Worm (Caenorhabditis elegans) whole organism, late embryonic: Measurements from ENCODE around the gene elp-1.
A peak's percentile ranks its signal among the peaks of the same experiment; 100 is the strongest.

Experiments used
- F13H6.1 ChIP-seq: sonication (generic microtip); optimal IDR thresholded peaks from 2 replicates; lab custom pipeline; 2016; ENCODE audit warnings: missing genetic modification characterization, missing compliant biosample characterization
- K02D7.2 ChIP-seq: sonication (generic microtip); optimal IDR thresholded peaks from 2 replicates; lab custom pipeline; 2017; ENCODE audit warnings: mild to moderate bottlenecking, missing genetic modification characterization, missing compliant biosample characterization
- K09A11.1 ChIP-seq: sonication (generic microtip); optimal IDR thresholded peaks from 2 replicates; lab custom pipeline; 2017; ENCODE audit warnings: antibody characterized with exemption, mild to moderate bottlenecking, missing genetic modification characterization, missing compliant biosample characterization; ENCODE audit not compliant: insufficient read depth
- Y22D7AL.16 ChIP-seq: sonication (generic microtip); optimal IDR thresholded peaks from 2 replicates; lab custom pipeline; 2016; ENCODE audit warnings: missing genetic modification characterization, missing compliant biosample characterization
- ahr-1 ChIP-seq: sonication (generic microtip); optimal IDR thresholded peaks from 2 replicates; lab custom pipeline; 2016; ENCODE audit warnings: missing genetic modification characterization, missing compliant biosample characterization
- ama-1 ChIP-seq: fragments of 150-350 bp; optimal IDR thresholded peaks from 2 replicates; lab custom pipeline; 2014
- ceh-18 ChIP-seq: sonication (generic microtip); optimal IDR thresholded peaks from 2 replicates; lab custom pipeline; 2016; ENCODE audit warnings: missing genetic modification characterization, missing compliant biosample characterization
- ceh-2 ChIP-seq: sonication (generic microtip); optimal IDR thresholded peaks from 2 replicates; lab custom pipeline; 2016; ENCODE audit warnings: missing genotype, missing genetic modification characterization, missing compliant biosample characterization
- ceh-22 ChIP-seq: sonication (generic microtip); optimal IDR thresholded peaks from 2 replicates; lab custom pipeline; 2017; ENCODE audit warnings: missing biosample characterization, missing genetic modification characterization
- ceh-30 ChIP-seq: fragments of 150-350 bp; optimal IDR thresholded peaks from 2 replicates; lab custom pipeline; 2014; ENCODE audit warnings: missing biosample characterization, missing genetic modification characterization
- ceh-45 ChIP-seq: fragments of 200-800 bp; sonication (Bioruptor generic); IDR thresholded peaks from 2 replicates; pipeline ENCODE4 v1.3.6; 2022; ENCODE audit warnings: missing genetic modification reagents, missing genetic modification characterization, missing compliant biosample characterization
- ceh-6 ChIP-seq: fragments of 200-800 bp; sonication (Bioruptor generic); optimal IDR thresholded peaks from 2 replicates; lab custom pipeline; 2018; ENCODE audit warnings: mild to moderate bottlenecking, missing genetic modification characterization, missing compliant biosample characterization
- ceh-9 ChIP-seq: sonication (generic microtip); optimal IDR thresholded peaks from 2 replicates; lab custom pipeline; 2016; ENCODE audit warnings: mild to moderate bottlenecking, missing genetic modification characterization, inconsistent platforms, missing compliant biosample characterization
- che-1 ChIP-seq: sonication (generic microtip); optimal IDR thresholded peaks from 2 replicates; lab custom pipeline; 2016; ENCODE audit warnings: mild to moderate bottlenecking, missing genetic modification characterization, missing compliant biosample characterization
- dmd-4 ChIP-seq: sonication (generic microtip); optimal IDR thresholded peaks from 2 replicates; lab custom pipeline; 2016; ENCODE audit warnings: borderline replicate concordance, missing genetic modification characterization, missing compliant biosample characterization
- dve-1 ChIP-seq: sonication (generic microtip); optimal IDR thresholded peaks from 2 replicates; lab custom pipeline; 2017; ENCODE audit warnings: antibody characterized with exemption, mild to moderate bottlenecking, missing genetic modification characterization, missing compliant biosample characterization
- elt-2 ChIP-seq: sonication (generic microtip); optimal IDR thresholded peaks from 2 replicates; lab custom pipeline; 2016; ENCODE audit warnings: missing genetic modification reagents, missing genetic modification characterization, missing compliant biosample characterization
- elt-4 ChIP-seq: sonication (generic microtip); optimal IDR thresholded peaks from 2 replicates; lab custom pipeline; 2016; ENCODE audit warnings: missing genetic modification characterization, missing compliant biosample characterization
- ets-4 ChIP-seq: sonication (generic microtip); optimal IDR thresholded peaks from 2 replicates; lab custom pipeline; 2016; ENCODE audit warnings: missing genetic modification characterization, missing compliant biosample characterization
- fax-1 ChIP-seq: sonication (generic microtip); optimal IDR thresholded peaks from 2 replicates; lab custom pipeline; 2016; ENCODE audit warnings: missing genotype, missing genetic modification characterization, missing compliant biosample characterization
- fkh-6 ChIP-seq: sonication (generic microtip); optimal IDR thresholded peaks from 2 replicates; lab custom pipeline; 2016; ENCODE audit warnings: missing genetic modification characterization, missing compliant biosample characterization
- hlh-30 ChIP-seq: sonication (generic microtip); optimal IDR thresholded peaks from 2 replicates; lab custom pipeline; 2017; ENCODE audit warnings: antibody characterized with exemption, missing genetic modification characterization, missing compliant biosample characterization; ENCODE audit not compliant: insufficient read depth
- hlh-6 ChIP-seq: sonication (generic microtip); optimal IDR thresholded peaks from 2 replicates; lab custom pipeline; 2016; ENCODE audit warnings: missing genotype, missing genetic modification characterization, missing compliant biosample characterization
- hlh-8 ChIP-seq: sonication (generic microtip); optimal IDR thresholded peaks from 2 replicates; lab custom pipeline; 2016; ENCODE audit warnings: missing genotype, missing genetic modification characterization, missing compliant biosample characterization
- lim-6 ChIP-seq: sonication (generic microtip); optimal IDR thresholded peaks from 2 replicates; lab custom pipeline; 2016; ENCODE audit warnings: missing genetic modification characterization, missing compliant biosample characterization
- madf-2 ChIP-seq: sonication (generic microtip); optimal IDR thresholded peaks from 2 replicates; lab custom pipeline; 2017; ENCODE audit warnings: missing genetic modification characterization, missing compliant biosample characterization
- nfya-1 ChIP-seq: sonication (generic microtip); optimal IDR thresholded peaks from 2 replicates; lab custom pipeline; 2017; ENCODE audit warnings: missing genetic modification characterization, mild to moderate bottlenecking, missing compliant biosample characterization, antibody characterized with exemption, moderate library complexity
- nhr-11 ChIP-seq: fragments of 150-350 bp; optimal IDR thresholded peaks from 2 replicates; lab custom pipeline; 2014; ENCODE audit warnings: missing biosample characterization, missing genetic modification characterization
- odd-2 ChIP-seq: sonication (generic microtip); optimal IDR thresholded peaks from 2 replicates; lab custom pipeline; 2017; ENCODE audit warnings: antibody characterized with exemption, mild to moderate bottlenecking, missing genetic modification characterization, missing compliant biosample characterization
- pag-3 ChIP-seq: sonication (generic microtip); optimal IDR thresholded peaks from 2 replicates; lab custom pipeline; 2016; ENCODE audit warnings: missing compliant biosample characterization, missing genetic modification characterization, borderline replicate concordance
- pha-2 ChIP-seq: sonication (generic microtip); optimal IDR thresholded peaks from 2 replicates; lab custom pipeline; 2017; ENCODE audit warnings: mild to moderate bottlenecking, missing genetic modification characterization, missing compliant biosample characterization
- pqm-1 ChIP-seq: sonication (generic microtip); optimal IDR thresholded peaks from 2 replicates; lab custom pipeline; 2016; ENCODE audit warnings: missing genetic modification characterization, missing compliant biosample characterization
- pros-1 ChIP-seq: fragments of 150-350 bp; optimal IDR thresholded peaks from 2 replicates; lab custom pipeline; 2014; ENCODE audit warnings: missing biosample characterization, missing genetic modification reagents, missing genetic modification characterization
- ref-2 ChIP-seq: sonication (generic microtip); optimal IDR thresholded peaks from 2 replicates; lab custom pipeline; 2016; ENCODE audit warnings: missing genetic modification characterization, missing compliant biosample characterization
- rnt-1 ChIP-seq: sonication (generic microtip); optimal IDR thresholded peaks from 2 replicates; lab custom pipeline; 2016; ENCODE audit warnings: missing genetic modification characterization, missing compliant biosample characterization
- sox-2 ChIP-seq: fragments of 200-800 bp; sonication (Bioruptor generic); IDR thresholded peaks from 2 replicates; pipeline ENCODE4 v1.3.6; 2022; ENCODE audit warnings: missing genetic modification reagents, missing genetic modification characterization, missing compliant biosample characterization
- sox-4 ChIP-seq: sonication (generic microtip); optimal IDR thresholded peaks from 2 replicates; lab custom pipeline; 2017; ENCODE audit warnings: mild to moderate bottlenecking, missing genetic modification characterization, inconsistent platforms, missing compliant biosample characterization
- syd-9 ChIP-seq: sonication (generic microtip); optimal IDR thresholded peaks from 2 replicates; lab custom pipeline; 2016; ENCODE audit warnings: mild to moderate bottlenecking, missing genetic modification characterization, moderate library complexity, missing compliant biosample characterization
- tbx-2 ChIP-seq: sonication (generic microtip); optimal IDR thresholded peaks from 2 replicates; lab custom pipeline; 2016; ENCODE audit warnings: missing genetic modification characterization, missing compliant biosample characterization
- tbx-7 ChIP-seq: sonication (generic microtip); optimal IDR thresholded peaks from 2 replicates; lab custom pipeline; 2016; ENCODE audit warnings: missing genotype, missing genetic modification characterization, missing compliant biosample characterization
- ttx-3 ChIP-seq: sonication (generic microtip); optimal IDR thresholded peaks from 2 replicates; lab custom pipeline; 2016; ENCODE audit warnings: missing genetic modification reagents, missing genetic modification characterization, missing compliant biosample characterization
- unc-42 ChIP-seq: sonication (generic microtip); optimal IDR thresholded peaks from 2 replicates; lab custom pipeline; 2016; ENCODE audit warnings: missing genotype, missing genetic modification characterization, missing compliant biosample characterization
- zip-5 ChIP-seq: sonication (generic microtip); optimal IDR thresholded peaks from 2 replicates; lab custom pipeline; 2016; ENCODE audit warnings: missing genetic modification characterization, missing compliant biosample characterization

The elp-1 gene

ce11 chrV:20770061-20770460 lies at the start of gene elp-1:
TSS of gene elp-1 (minus strand) at chrV:20770161.
- no peak for TF ChIP-seq fkh-6 (tag; lab: Kevin White, UChicago)
- TF ChIP-seq zip-5 (tag; lab: Kevin White, UChicago), result no peak
- TF ChIP-seq sox-2 (GFP tag; lab: Robert Waterston, UW), result no peak
- TF ChIP-seq ref-2 (tag; lab: Kevin White, UChicago), result no peak
- TF ChIP-seq elt-4 (tag; lab: Kevin White, UChicago), result no peak
- no peak for TF ChIP-seq odd-2 (tag; lab: Kevin White, UChicago)
- no peak for TF ChIP-seq pqm-1
- no peak for TF ChIP-seq F13H6.1 (tag; lab: Kevin White, UChicago)
- TF ChIP-seq madf-2, result no peak
- TF ChIP-seq fax-1, result no peak
- no peak for TF ChIP-seq dmd-4
- TF ChIP-seq ceh-9 (tag; lab: Kevin White, UChicago), result no peak
- TF ChIP-seq pha-2 (tag; lab: Kevin White, UChicago), result no peak

- TF ChIP-seq ceh-22 (tag; lab: Kevin White, UChicago), result no peak
- no peak for TF ChIP-seq rnt-1 (tag; lab: Kevin White, UChicago)
- no peak for TF ChIP-seq pag-3
- no peak for TF ChIP-seq hlh-6
- TF ChIP-seq ceh-2 (tag; lab: Kevin White, UChicago), result no peak
- no peak for TF ChIP-seq syd-9
- TF ChIP-seq elt-2 (tag; lab: Kevin White, UChicago), result no peak
- TF ChIP-seq unc-42, result no peak
- no peak for TF ChIP-seq lim-6 (tag; lab: Kevin White, UChicago)
- no peak for TF ChIP-seq pha-2 (tag; lab: Kevin White, UChicago)
- TF ChIP-seq nhr-11 (tag; lab: Kevin White, UChicago), result no peak
- no peak for TF ChIP-seq fax-1
- no peak for TF ChIP-seq tbx-2 (tag; lab: Kevin White, UChicago)
- TF ChIP-seq ceh-9 (tag; lab: Kevin White, UChicago), result no peak
- TF ChIP-seq ceh-45 (GFP tag; lab: Robert Waterston, UW), result no peak
- no peak for TF ChIP-seq ceh-6 (GFP tag; lab: Kevin White, UChicago)
- TF ChIP-seq, all 69 proteins: peak for 0
Observed at ce11 chrV:20815842-20816241, 45.9 kb upstream of the elp-1 start, which contains the start of gene sshk-1. TSS of gene sshk-1 (plus strand) at chrV:20816142.

ce11 chrV:20814424-20814823 lies 44.5 kb upstream of the elp-1 start, which contains the start of gene Y44A6D.7:
TSS of gene Y44A6D.7 (plus strand) at chrV:20814724.
- TF ChIP-seq K02D7.2 (tag; lab: Kevin White, UChicago), result no peak
- TF ChIP-seq F13H6.1 (tag; lab: Kevin White, UChicago), result no peak
- no peak for TF ChIP-seq ceh-6 (GFP tag; lab: Kevin White, UChicago)
- TF ChIP-seq K09A11.1 (tag; lab: Kevin White, UChicago), result no peak
- TF ChIP-seq fkh-6 (tag; lab: Kevin White, UChicago), result no peak
- no peak for TF ChIP-seq hlh-30
- no peak for TF ChIP-seq ets-4
- no peak for TF ChIP-seq tbx-7
- TF ChIP-seq ttx-3, result no peak
- TF ChIP-seq zip-5 (tag; lab: Kevin White, UChicago), result no peak
- TF ChIP-seq, all 69 proteins: peak for 0

DNA sequence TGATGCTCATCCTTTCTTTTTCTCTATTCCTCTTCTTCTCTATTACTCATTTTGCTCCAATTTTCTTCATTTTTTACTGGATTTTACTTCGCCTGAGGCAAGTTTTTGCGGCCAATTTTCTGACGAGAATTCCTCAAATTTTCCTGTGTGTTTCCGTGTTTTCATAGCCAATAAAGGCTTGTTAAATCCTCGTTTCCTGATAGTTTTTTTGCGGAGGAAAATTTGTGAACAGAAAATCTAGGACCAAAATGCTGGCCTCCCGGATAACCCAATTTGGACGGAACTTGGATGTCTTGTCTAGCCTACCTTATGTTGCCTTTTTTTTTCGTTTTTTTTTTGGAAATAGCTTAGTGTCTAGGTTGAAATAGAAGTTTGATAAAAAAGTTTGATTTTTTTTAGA lies 43.7 kb upstream of the elp-1 start:
- TF ChIP-seq nhr-11 (tag; lab: Kevin White, UChicago) (no peak), unc-42 (peak; percentile 18)

ce11 chrV:20807038-20807437 lies 37.1 kb upstream of the elp-1 start, which contains the start of gene Y44A6D.6:
TSS of gene Y44A6D.6 (plus strand) at chrV:20807338.
- no peak for TF ChIP-seq nfya-1 (tag; lab: Kevin White, UChicago)
- TF ChIP-seq ama-1 (lab: Kevin White, UChicago), result no peak
- no peak for TF ChIP-seq ets-4
- no peak for TF ChIP-seq hlh-8
- no peak for TF ChIP-seq ref-2 (tag; lab: Kevin White, UChicago)
- TF ChIP-seq ceh-22 (tag; lab: Kevin White, UChicago), result no peak
- TF ChIP-seq pros-1 (tag; lab: Kevin White, UChicago), result no peak
- no peak for TF ChIP-seq Y22D7AL.16 (tag; lab: Kevin White, UChicago)
- TF ChIP-seq ceh-30 (tag; lab: Kevin White, UChicago), result no peak
- no peak for TF ChIP-seq ceh-6 (GFP tag; lab: Kevin White, UChicago)
- TF ChIP-seq hlh-30, result no peak
- TF ChIP-seq dve-1 (tag; lab: Kevin White, UChicago), result no peak
- no peak for TF ChIP-seq ceh-18 (tag; lab: Kevin White, UChicago)
- no peak for TF ChIP-seq hlh-6
- TF ChIP-seq sox-4 (tag; lab: Kevin White, UChicago), result no peak
- no peak for TF ChIP-seq ahr-1
- TF ChIP-seq che-1 (tag; lab: Kevin White, UChicago), result no peak
